Fruit fly (Drosophila melanogaster) whole organism, adult: ENCODE results near the gene CG31559.

Experiments used
- CG11617 ChIP-seq: fragments of 200-800 bp; sonication (Bioruptor generic); optimal IDR thresholded peaks from 2 replicates; lab custom pipeline; 2017; ENCODE audit warnings: mild to moderate bottlenecking, missing biosample characterization, missing genetic modification reagents, missing genetic modification characterization
- CG12768 ChIP-seq: fragments of 200-800 bp; sonication (Bioruptor generic); optimal IDR thresholded peaks from 2 replicates; lab custom pipeline; 2017; ENCODE audit warnings: missing biosample characterization, missing genetic modification characterization, mild to moderate bottlenecking, moderate library complexity, missing genetic modification reagents
- CG14711 ChIP-seq: fragments of 200-800 bp; sonication (Bioruptor generic); optimal IDR thresholded peaks from 2 replicates; lab custom pipeline; 2018; ENCODE audit warnings: missing biosample characterization, mild to moderate bottlenecking, missing genetic modification characterization, moderate library complexity
- CG1620 ChIP-seq: fragments of 200-800 bp; sonication (Bioruptor generic); optimal IDR thresholded peaks from 2 replicates; lab custom pipeline; 2016; ENCODE audit warnings: missing biosample characterization, missing genetic modification characterization
- CG33017 ChIP-seq: fragments of 200-800 bp; sonication (Bioruptor generic); optimal IDR thresholded peaks from 2 replicates; lab custom pipeline; 2018; ENCODE audit warnings: missing biosample characterization, mild to moderate bottlenecking, missing genetic modification characterization, moderate library complexity
- CG7045 ChIP-seq: fragments of 200-800 bp; sonication (Bioruptor generic); optimal IDR thresholded peaks from 2 replicates; lab custom pipeline; 2017; ENCODE audit warnings: missing biosample characterization, mild to moderate bottlenecking, missing genetic modification characterization
- Clk ChIP-seq: fragments of 200-800 bp; sonication (Bioruptor generic); optimal IDR thresholded peaks from 2 replicates; lab custom pipeline; 2017; ENCODE audit warnings: missing biosample characterization, missing genetic modification characterization
- Crg-1 ChIP-seq: fragments of 200-800 bp; sonication (Bioruptor generic); optimal IDR thresholded peaks from 2 replicates; lab custom pipeline; 2016; ENCODE audit warnings: missing biosample characterization, missing genetic modification characterization
- Mnt ChIP-seq: fragments of 200-800 bp; sonication (Bioruptor generic); optimal IDR thresholded peaks from 2 replicates; lab custom pipeline; 2016; ENCODE audit warnings: missing biosample characterization, mild to moderate bottlenecking, missing genetic modification characterization
- bab1 ChIP-seq: fragments of 200-800 bp; sonication (Bioruptor generic); optimal IDR thresholded peaks from 3 replicates; lab custom pipeline; 2019; ENCODE audit warnings: missing biosample characterization, mild to moderate bottlenecking, missing genetic modification characterization, moderate library complexity
- cic ChIP-seq: fragments of 200-800 bp; sonication (Bioruptor generic); optimal IDR thresholded peaks from 2 replicates; lab custom pipeline; 2017; ENCODE audit warnings: missing biosample characterization, mild to moderate bottlenecking, missing genetic modification characterization, moderate library complexity
- cnc ChIP-seq, 2 experiments: fragments of >200 bp; optimal IDR thresholded peaks; 2 replicates each; lab custom pipeline; 2017
- ovo ChIP-seq: fragments of 200-800 bp; sonication (Bioruptor generic); optimal IDR thresholded peaks from 2 replicates; lab custom pipeline; 2016; ENCODE audit warnings: missing biosample characterization, missing genetic modification characterization
- pad ChIP-seq: fragments of 200-800 bp; sonication (Bioruptor generic); optimal IDR thresholded peaks from 3 replicates; lab custom pipeline; 2017; ENCODE audit warnings: missing biosample characterization, missing genetic modification characterization, mild to moderate bottlenecking, moderate library complexity, missing genetic modification reagents
- toe ChIP-seq: fragments of 200-800 bp; sonication (Bioruptor generic); optimal IDR thresholded peaks from 2 replicates; lab custom pipeline; 2016; ENCODE audit warnings: missing biosample characterization, missing genetic modification characterization

The CG31559 gene

dm6 chr3R:6102726-6103125 lies 54.3 kb downstream of the CG31559 start:
- TF ChIP-seq Clk (GFP tag; lab: Kevin White, UChicago), result no peak
- no peak for TF ChIP-seq cic
- no peak for TF ChIP-seq Crg-1 (GFP tag; lab: Kevin White, UChicago)
- TF ChIP-seq CG33017 (tag; lab: Kevin White, UChicago), result no peak
- TF ChIP-seq CG14711 (tag; lab: Kevin White, UChicago), result no peak
- no peak for TF ChIP-seq CG12768 (GFP tag; lab: Kevin White, UChicago)
- TF ChIP-seq pad, result no peak
- TF ChIP-seq toe (GFP tag; lab: Kevin White, UChicago), result no peak
- no peak for TF ChIP-seq CG11617 (GFP tag; lab: Kevin White, UChicago)
- TF ChIP-seq CG7045 (GFP tag; lab: Kevin White, UChicago), result no peak
- no peak for TF ChIP-seq Mnt (GFP tag; lab: Kevin White, UChicago)

dm6 chr3R:6102318-6102717 lies 54.7 kb downstream of the CG31559 start:
- no peak for TF ChIP-seq CG33017 (tag; lab: Kevin White, UChicago)
- no peak for TF ChIP-seq Clk (GFP tag; lab: Kevin White, UChicago)
- TF ChIP-seq bab1, result no peak
- TF ChIP-seq CG11617 (GFP tag; lab: Kevin White, UChicago), result no peak
- TF ChIP-seq CG12768 (GFP tag; lab: Kevin White, UChicago), result no peak
- TF ChIP-seq Crg-1 (GFP tag; lab: Kevin White, UChicago), result no peak
- no peak for TF ChIP-seq cnc (optimal IDR thresholded peaks at IDR 0.05; lab: Kevin White, UChicago)
- TF ChIP-seq pad, result no peak
- TF ChIP-seq CG7045 (GFP tag; lab: Kevin White, UChicago), result no peak
- TF ChIP-seq CG1620, result no peak

dm6 chr3R:6100764-6101163 lies 56.3 kb downstream of the CG31559 start, which contains the start of gene Gasp:
TSS of gene Gasp (minus strand) at chr3R:6100887.
- TF ChIP-seq ovo (GFP tag; lab: Kevin White, UChicago) (peak; percentile 2), pad (no peak)
